Worm (Caenorhabditis elegans): ENCODE measurements around the gene skr-20.

DNA sequence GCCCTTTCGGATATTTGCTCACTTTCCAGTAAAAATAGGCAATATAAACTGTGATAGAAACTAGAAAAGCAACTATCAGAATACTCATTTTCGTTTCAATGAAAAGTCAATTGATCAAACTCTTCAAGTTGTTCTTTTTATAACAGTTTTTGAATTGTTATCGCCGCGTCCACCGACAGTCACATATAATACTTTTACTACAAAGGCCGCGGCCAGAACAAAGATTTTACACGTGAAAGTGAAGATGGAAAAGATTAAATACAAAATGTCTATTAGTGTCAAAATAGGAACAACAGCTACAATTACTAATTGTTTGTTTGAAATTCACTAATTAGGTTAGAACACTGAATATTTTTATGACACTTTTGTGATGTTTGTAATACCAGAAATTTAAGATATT lies 46.2 kb upstream of the skr-20 start, which contains the start of gene cyp-14A2:
- TF ChIP-seq rpc-1 (optimal IDR thresholded peaks at IDR 0.05) (no peak), rpc-1 (tag; optimal IDR thresholded peaks at IDR 0.05) (no peak), Y79H2A.3 (GFP tag; conservative IDR thresholded peaks at IDR 0.05) (no peak), snpc-4 (GFP tag; optimal IDR thresholded peaks at IDR 0.05) (no peak), snpc-4 (tag; optimal IDR thresholded peaks at IDR 0.05) (no peak), die-1 (tag; optimal IDR thresholded peaks at IDR 0.05) (no peak), madf-6 (GFP tag; IDR thresholded peaks at IDR 0.05) (no peak), unc-62 (GFP tag; optimal IDR thresholded peaks at IDR 0.05) (no peak), zfh-2 (GFP tag; conservative IDR thresholded peaks at IDR 0.05) (no peak)

Measured in whole organism, young adult.